Fruit fly (Drosophila melanogaster): Measurements from ENCODE around the gene Mzt1.

Gene Mzt1

dm6 chr3L:2418769-2419168, 29.7 kb downstream of the Mzt1 start (continued):
- no peak for TF ChIP-seq dl (GFP tag; optimal IDR thresholded peaks at IDR 0.05; ENCODE audit: insufficient read depth in 1 of 2, partially characterized antibody in 2 of 2)

dm6 chr3L:2421138-2421537, 32.1 kb downstream of the Mzt1 start:
- TF ChIP-seq Abd-B (GFP tag; optimal IDR thresholded peaks at IDR 0.05) (no peak), Rel (GFP tag; optimal IDR thresholded peaks at IDR 0.05) (no peak), Rel (tag; optimal IDR thresholded peaks at IDR 0.05) (no peak), Dif (GFP tag; optimal IDR thresholded peaks at IDR 0.05; ENCODE audit: partially characterized antibody) (no peak), Hnf4 (GFP tag; optimal IDR thresholded peaks at IDR 0.05) (no peak), CrebA (GFP tag; optimal IDR thresholded peaks at IDR 0.05; ENCODE audit: borderline replicate concordance) (no peak), CG9705 (GFP tag; optimal IDR thresholded peaks at IDR 0.05) (no peak), HLH106 (tag; optimal IDR thresholded peaks at IDR 0.05) (no peak), rgr (GFP tag; optimal IDR thresholded peaks at IDR 0.05) (no peak), sage (GFP tag; optimal IDR thresholded peaks at IDR 0.05) (no peak), dmrt93B (GFP tag; optimal IDR thresholded peaks at IDR 0.05) (no peak), psq (GFP tag; optimal IDR thresholded peaks at IDR 0.05) (no peak), usp (GFP tag; optimal IDR thresholded peaks at IDR 0.05) (no peak)

dm6 chr3L:2422763-2423162, 33.7 kb downstream of the Mzt1 start:
- TF ChIP-seq brk (GFP tag; optimal IDR thresholded peaks at IDR 0.05): no peak
- TF ChIP-seq psq (GFP tag; optimal IDR thresholded peaks at IDR 0.05): no peak
- TF ChIP-seq h (GFP tag; optimal IDR thresholded peaks at IDR 0.05): no peak
- no peak for TF ChIP-seq Vsx2 (GFP tag; optimal IDR thresholded peaks at IDR 0.05; ENCODE audit: partially characterized antibody)
- no peak for TF ChIP-seq Dif (GFP tag; optimal IDR thresholded peaks at IDR 0.05; ENCODE audit: partially characterized antibody)
- TF ChIP-seq foxo (GFP tag; optimal IDR thresholded peaks at IDR 0.05): no peak
- TF ChIP-seq Mio (GFP tag; optimal IDR thresholded peaks at IDR 0.05): no peak
- TF ChIP-seq dsf (GFP tag; optimal IDR thresholded peaks at IDR 0.05; ENCODE audit: borderline replicate concordance): no peak
- no peak for TF ChIP-seq pan (optimal IDR thresholded peaks at IDR 0.05)
- TF ChIP-seq rgr (GFP tag; optimal IDR thresholded peaks at IDR 0.05): no peak
- TF ChIP-seq Hr83 (GFP tag; optimal IDR thresholded peaks at IDR 0.05; ENCODE audit: poor library complexity, severe bottlenecking): no peak
- no peak for TF ChIP-seq tai (GFP tag; optimal IDR thresholded peaks at IDR 0.05)
- TF ChIP-seq Jra (GFP tag; optimal IDR thresholded peaks at IDR 0.05): no peak
- no peak for TF ChIP-seq usp (GFP tag; optimal IDR thresholded peaks at IDR 0.05)
- TF ChIP-seq CrebA (GFP tag; optimal IDR thresholded peaks at IDR 0.05; ENCODE audit: borderline replicate concordance): no peak
- no peak for TF ChIP-seq Myc (optimal IDR thresholded peaks at IDR 0.05)

dm6 chr3L:2423572-2423971, 34.5 kb downstream of the Mzt1 start:
- TF ChIP-seq lola (GFP tag; optimal IDR thresholded peaks at IDR 0.05) (no peak), Mio (GFP tag; optimal IDR thresholded peaks at IDR 0.05) (no peak), rgr (GFP tag; optimal IDR thresholded peaks at IDR 0.05) (no peak), sage (GFP tag; optimal IDR thresholded peaks at IDR 0.05) (no peak), Myc (optimal IDR thresholded peaks at IDR 0.05) (no peak), CG32264 (GFP tag; optimal IDR thresholded peaks at IDR 0.05) (no peak), h (GFP tag; optimal IDR thresholded peaks at IDR 0.05) (no peak), N (GFP tag; optimal IDR thresholded peaks at IDR 0.05) (no peak)

- TF ChIP-seq Dfd (GFP tag; optimal IDR thresholded peaks at IDR 0.05) (no peak), pan (optimal IDR thresholded peaks at IDR 0.05) (no peak), Jra (GFP tag; optimal IDR thresholded peaks at IDR 0.05) (no peak), dl (GFP tag; optimal IDR thresholded peaks at IDR 0.05; ENCODE audit: insufficient read depth in 1 of 2, partially characterized antibody in 2 of 2) (no peak), HLH106 (tag; optimal IDR thresholded peaks at IDR 0.05) (no peak), OdsH (GFP tag; optimal IDR thresholded peaks at IDR 0.05) (no peak), h (GFP tag; optimal IDR thresholded peaks at IDR 0.05) (no peak), jim (GFP tag; optimal IDR thresholded peaks at IDR 0.05) (no peak), Vsx2 (GFP tag; optimal IDR thresholded peaks at IDR 0.05; ENCODE audit: partially characterized antibody) (no peak), CrebA (GFP tag; optimal IDR thresholded peaks at IDR 0.05; ENCODE audit: borderline replicate concordance) (no peak), br (GFP tag; optimal IDR thresholded peaks at IDR 0.05) (no peak), psq (GFP tag; optimal IDR thresholded peaks at IDR 0.05) (no peak), Hr78 (GFP tag; optimal IDR thresholded peaks at IDR 0.05) (no peak), usp (GFP tag; optimal IDR thresholded peaks at IDR 0.05) (no peak), sv (GFP tag; optimal IDR thresholded peaks at IDR 0.05) (no peak), CG32264 (GFP tag; optimal IDR thresholded peaks at IDR 0.05) (no peak), dsf (GFP tag; optimal IDR thresholded peaks at IDR 0.05; ENCODE audit: borderline replicate concordance) (no peak), Dif (GFP tag; optimal IDR thresholded peaks at IDR 0.05; ENCODE audit: partially characterized antibody) (no peak), rgr (GFP tag; optimal IDR thresholded peaks at IDR 0.05) (no peak), sage (GFP tag; optimal IDR thresholded peaks at IDR 0.05) (no peak)
Measured at dm6 chr3L:2424094-2424493, 35.0 kb downstream of the Mzt1 start.

Measured in whole organism, wandering third instar larva.